Worm (Caenorhabditis elegans) whole organism, L4/young adult: ENCODE measurements around the gene let-716.

Source experiments
- W03F9.2 ChIP-seq: fragments of 150-350 bp; optimal IDR thresholded peaks from 2 replicates; lab custom pipeline; 2014; ENCODE audit warnings: missing biosample characterization, missing genetic modification characterization
- dao-5 ChIP-seq: sonication (generic microtip); optimal IDR thresholded peaks from 2 replicates; lab custom pipeline; 2016; ENCODE audit warnings: missing genotype, missing genetic modification characterization, moderate library complexity, missing compliant biosample characterization
- him-1 ChIP-seq: sonication (generic microtip); optimal IDR thresholded peaks from 2 replicates; lab custom pipeline; 2016; ENCODE audit warnings: missing genotype, missing genetic modification reagents, missing genetic modification characterization, missing compliant biosample characterization

DNA sequence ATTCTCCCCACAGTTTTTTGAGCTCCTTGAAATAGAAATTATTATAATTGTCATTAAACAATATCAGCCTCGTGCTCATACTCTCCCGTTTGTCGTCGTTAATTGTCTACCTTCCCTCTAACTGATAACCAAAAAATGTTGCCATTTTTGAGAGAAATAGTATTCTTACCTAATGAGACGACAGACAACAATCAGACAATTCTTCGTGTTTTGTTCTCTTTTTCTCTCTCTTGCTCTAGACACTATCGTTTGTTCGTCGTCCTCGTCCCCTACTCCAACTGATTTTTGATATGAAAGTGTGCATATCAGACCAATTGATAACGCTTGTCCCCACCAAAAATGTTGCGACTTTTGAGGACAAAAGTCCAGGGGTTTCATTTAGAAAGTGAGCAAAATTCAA, 21.8 kb upstream of the let-716 start:
- no peak for TF ChIP-seq him-1 (tag; lab: Kevin White, UChicago)
- no peak for TF ChIP-seq dao-5
- no peak for TF ChIP-seq W03F9.2 (tag; lab: Kevin White, UChicago)
